Worm (Caenorhabditis elegans) whole organism, L3 larva: ENCODE data around the gene kars-1.

ENCODE experiments used
- nhr-28 ChIP-seq: fragments of 150-350 bp; optimal IDR thresholded peaks from 2 replicates; lab custom pipeline; 2014; ENCODE audit warnings: missing biosample characterization, missing genetic modification characterization
- snpc-4 ChIP-seq: fragments of 150-350 bp; optimal IDR thresholded peaks from 2 replicates; lab custom pipeline; 2014; ENCODE audit warnings: missing biosample characterization, missing genetic modification characterization
- tbx-2 ChIP-seq: sonication (generic microtip); optimal IDR thresholded peaks from 2 replicates; lab custom pipeline; 2016; ENCODE audit warnings: mild to moderate bottlenecking, missing genetic modification characterization, missing compliant biosample characterization

DNA sequence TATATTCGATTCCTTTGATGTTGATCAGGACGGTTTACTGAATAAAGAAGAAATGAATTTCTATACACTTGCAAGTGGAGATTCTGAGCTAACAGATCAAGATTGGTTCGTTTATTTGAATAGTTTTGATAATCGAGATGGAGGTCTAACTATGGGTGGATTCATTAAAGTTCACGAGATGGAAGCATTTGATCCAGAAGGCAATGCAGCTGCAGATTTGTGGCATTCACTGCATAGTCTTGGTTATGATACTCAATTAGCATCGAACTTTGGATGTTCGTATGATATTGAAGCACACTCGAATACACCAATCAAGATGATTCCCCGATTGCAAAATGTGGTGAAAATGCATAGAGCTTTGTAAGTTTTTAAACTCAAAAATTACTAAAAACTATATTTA is 23.8 kb upstream of the kars-1 start:
- TF ChIP-seq tbx-2 (tag; lab: Kevin White, UChicago) = no peak
- no peak for TF ChIP-seq snpc-4
- TF ChIP-seq nhr-28 (tag; lab: Kevin White, UChicago) = no peak
